Fruit fly (Drosophila melanogaster): ENCODE data around the gene CG7945.

The CG7945 gene

DNA sequence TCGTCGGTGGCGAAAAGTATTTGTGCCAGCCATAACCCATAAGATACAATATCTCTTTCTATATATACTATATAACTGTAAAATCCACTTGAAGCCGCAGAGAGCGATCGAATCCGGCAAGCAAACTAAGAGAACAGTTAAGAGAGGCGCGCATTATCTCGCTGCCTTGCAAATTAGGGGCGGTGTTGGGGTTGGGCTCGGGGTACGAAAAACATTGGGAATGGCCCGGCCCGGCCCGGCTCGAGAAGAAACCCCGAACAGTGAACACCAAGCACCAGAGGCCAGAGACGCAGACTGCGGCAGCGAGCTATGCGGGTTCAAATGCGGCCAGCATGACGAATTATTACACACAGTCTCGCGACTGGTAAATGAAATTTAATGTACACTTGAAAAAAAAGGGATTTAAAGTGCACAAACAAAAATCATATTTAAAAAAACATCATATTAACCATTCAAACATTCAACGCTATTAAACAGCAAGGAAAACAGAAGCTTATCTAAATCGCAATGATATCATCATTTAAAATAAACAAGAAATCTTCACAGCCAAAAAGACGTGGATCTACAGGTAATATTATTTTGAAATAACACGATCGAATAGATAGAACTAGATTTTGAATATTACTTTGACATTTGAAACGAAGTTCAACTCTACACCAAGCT lies 8.6 kb upstream of the CG7945 start:
- no peak for TF ChIP-seq Pif1B (GFP tag; optimal IDR thresholded peaks at IDR 0.05)
- TF ChIP-seq Snoo (tag; optimal IDR thresholded peaks at IDR 0.05), result peak; percentile 3
- TF ChIP-seq CG34367 (tag; optimal IDR thresholded peaks at IDR 0.05), result no peak
- TF ChIP-seq EcR (GFP tag; optimal IDR thresholded peaks at IDR 0.05), result peak; percentile 73
- peak; percentile 4 for TF ChIP-seq CG17806 (tag; optimal IDR thresholded peaks at IDR 0.05)
- TF ChIP-seq CG10348 (GFP tag; IDR thresholded peaks at IDR 0.05), result 0 out of 2 replicates have a peak, but pooled peaks have one; percentile 6
- peak; percentile 45 for TF ChIP-seq CG9948 (tag; optimal IDR thresholded peaks at IDR 0.05)
- TF ChIP-seq Pif1A (GFP tag; optimal IDR thresholded peaks at IDR 0.05), result no peak
- TF ChIP-seq CG12605 (GFP tag; IDR thresholded peaks at IDR 0.05), result peak; percentile 40
- TF ChIP-seq fd96Ca (GFP tag; IDR thresholded peaks at IDR 0.05), result peak; percentile 51; the same call in 2 of the 3 replicates
- peak; percentile 60 for TF ChIP-seq CG8301 (tag; optimal IDR thresholded peaks at IDR 0.05)
- peak; percentile 9 for TF ChIP-seq CG15710 (tag; optimal IDR thresholded peaks at IDR 0.05)
- TF ChIP-seq gl (tag; optimal IDR thresholded peaks at IDR 0.05), result no peak
- TF ChIP-seq CG13204 (GFP tag; optimal IDR thresholded peaks at IDR 0.05), result no peak
- TF ChIP-seq CG8159 (tag; optimal IDR thresholded peaks at IDR 0.05), result peak; percentile 63
- TF ChIP-seq CG4496 (GFP tag; IDR thresholded peaks at IDR 0.05), result peak; percentile 90
- TF ChIP-seq rn (GFP tag; IDR thresholded peaks at IDR 0.05), result 0 out of 2 replicates have a peak, but pooled peaks have one; percentile 31
- no peak for TF ChIP-seq D1 (tag; optimal IDR thresholded peaks at IDR 0.05)
- peak; percentile 79 for TF ChIP-seq CG14655 (GFP tag; optimal IDR thresholded peaks at IDR 0.05)
- peak; percentile 50; the same call in 1 of the 2 replicates for TF ChIP-seq CG32121 (GFP tag; IDR thresholded peaks at IDR 0.05)
- TF ChIP-seq Ets98B (GFP tag; IDR thresholded peaks at IDR 0.05), result peak; percentile 64; the same call in 1 of the 2 replicates

DNA sequence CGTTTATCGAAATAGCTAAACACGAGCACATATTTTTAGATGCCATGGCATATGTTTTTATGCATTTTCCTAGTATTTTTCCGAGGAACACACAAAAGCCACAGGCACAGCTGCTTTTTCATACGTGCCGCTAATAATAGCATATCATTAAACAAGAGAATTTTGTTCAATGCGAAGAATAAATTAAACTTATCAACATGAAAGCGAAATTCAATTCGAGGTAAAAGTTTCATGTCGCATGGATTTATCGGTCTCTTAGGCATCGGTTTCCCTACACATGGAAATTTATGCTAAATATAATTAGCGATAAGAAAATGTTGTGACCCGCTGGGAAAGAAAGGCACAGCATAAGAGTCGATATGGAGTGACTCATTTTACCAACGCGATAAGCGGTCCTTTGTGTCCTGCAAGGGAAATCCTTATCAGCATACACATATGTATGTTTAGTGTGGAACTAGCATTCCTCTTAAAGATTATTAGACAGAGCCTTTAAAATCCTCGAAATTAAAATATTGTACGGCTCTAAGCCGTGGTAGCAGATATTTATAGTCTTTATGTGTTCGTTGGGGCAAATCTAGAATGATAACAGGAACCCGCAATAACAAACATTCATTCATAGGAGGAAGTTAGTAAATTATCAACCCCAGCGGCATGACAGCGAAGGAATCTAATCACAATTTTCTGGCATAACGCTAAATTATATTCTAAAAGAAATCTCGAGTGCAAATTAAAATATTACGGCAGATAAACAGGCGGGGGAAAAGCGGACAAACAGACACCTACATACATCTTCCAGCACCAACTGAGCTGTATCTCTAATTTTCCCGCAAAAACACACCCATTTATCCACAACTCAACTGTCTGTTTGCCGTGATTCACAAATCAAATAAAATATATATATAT lies 7.7 kb upstream of the CG7945 start, which contains the start of gene CG43248:
CG43248 (minus strand) TSS at position 51 of the 903 bp plus-strand sequence.
- TF ChIP-seq CG34367 (tag; optimal IDR thresholded peaks at IDR 0.05), result no peak
- no peak for TF ChIP-seq CG4496 (GFP tag; IDR thresholded peaks at IDR 0.05)
- TF ChIP-seq D1 (tag; optimal IDR thresholded peaks at IDR 0.05), result no peak
- no peak for TF ChIP-seq CG14655 (GFP tag; optimal IDR thresholded peaks at IDR 0.05)
- no peak for TF ChIP-seq CG8159 (tag; optimal IDR thresholded peaks at IDR 0.05)
- TF ChIP-seq Pif1A (GFP tag; optimal IDR thresholded peaks at IDR 0.05), result no peak
- no peak for TF ChIP-seq CG8301 (tag; optimal IDR thresholded peaks at IDR 0.05)
- no peak for TF ChIP-seq CG9948 (tag; optimal IDR thresholded peaks at IDR 0.05)
- TF ChIP-seq rn (GFP tag; IDR thresholded peaks at IDR 0.05), result no peak
- no peak for TF ChIP-seq fd96Ca (GFP tag; IDR thresholded peaks at IDR 0.05)

DNA sequence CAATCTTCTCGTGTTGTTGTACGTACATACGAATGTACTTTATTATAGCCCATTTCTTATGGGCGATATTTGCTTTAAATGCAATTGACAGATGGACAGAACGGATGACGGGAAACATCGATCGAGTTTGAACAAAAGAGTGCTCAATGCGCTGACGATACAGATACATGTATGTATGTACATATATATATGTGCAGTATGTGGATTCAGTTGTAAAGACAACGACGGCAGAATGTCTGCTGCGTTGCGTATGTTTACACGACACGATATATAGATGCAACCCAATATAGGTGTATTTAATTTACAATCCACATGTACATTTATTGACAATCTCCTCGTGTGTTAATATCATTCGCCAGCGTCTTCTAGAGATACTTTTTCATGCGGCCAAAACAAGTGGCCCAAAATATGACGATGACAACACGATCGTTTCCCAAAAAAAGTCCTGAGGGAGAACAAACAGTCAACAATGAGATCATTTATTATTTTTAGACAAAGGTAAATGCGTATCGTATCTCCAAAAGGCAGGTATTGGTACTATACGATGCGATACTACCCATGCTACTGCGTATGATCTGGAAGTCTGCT lies 6.8 kb upstream of the CG7945 start:
- peak; percentile 23 for TF ChIP-seq EcR (GFP tag; optimal IDR thresholded peaks at IDR 0.05)
- peak; percentile 30 for TF ChIP-seq gl (tag; optimal IDR thresholded peaks at IDR 0.05)
- no peak for TF ChIP-seq CG15710 (tag; optimal IDR thresholded peaks at IDR 0.05)

DNA sequence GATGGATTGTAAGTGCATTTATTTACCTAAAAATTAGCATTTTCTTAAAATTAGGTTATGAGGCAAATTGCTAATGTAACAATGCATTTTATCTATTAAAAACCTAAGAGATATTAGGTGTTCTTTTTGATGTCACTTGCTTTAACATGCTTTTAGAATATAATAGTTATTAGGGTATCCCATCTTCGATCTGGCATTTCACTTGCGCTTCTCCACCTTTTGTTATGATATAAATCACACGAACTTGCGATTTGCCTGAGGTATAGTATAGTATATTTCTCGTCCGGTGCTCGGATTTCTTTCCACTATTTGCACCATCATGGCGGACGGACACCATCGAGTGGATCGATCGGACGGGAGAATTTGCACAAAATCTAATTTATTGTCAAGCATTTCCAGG lies 6.1 kb upstream of the CG7945 start:
- TF ChIP-seq CG17806 (tag; optimal IDR thresholded peaks at IDR 0.05) (no peak), CG32121 (GFP tag; IDR thresholded peaks at IDR 0.05) (no peak), Ets98B (GFP tag; IDR thresholded peaks at IDR 0.05) (no peak), gl (tag; optimal IDR thresholded peaks at IDR 0.05) (no peak), Snoo (tag; optimal IDR thresholded peaks at IDR 0.05) (no peak), CG14655 (GFP tag; optimal IDR thresholded peaks at IDR 0.05) (no peak), CG13204 (GFP tag; optimal IDR thresholded peaks at IDR 0.05) (no peak), CG15710 (tag; optimal IDR thresholded peaks at IDR 0.05) (no peak)

DNA sequence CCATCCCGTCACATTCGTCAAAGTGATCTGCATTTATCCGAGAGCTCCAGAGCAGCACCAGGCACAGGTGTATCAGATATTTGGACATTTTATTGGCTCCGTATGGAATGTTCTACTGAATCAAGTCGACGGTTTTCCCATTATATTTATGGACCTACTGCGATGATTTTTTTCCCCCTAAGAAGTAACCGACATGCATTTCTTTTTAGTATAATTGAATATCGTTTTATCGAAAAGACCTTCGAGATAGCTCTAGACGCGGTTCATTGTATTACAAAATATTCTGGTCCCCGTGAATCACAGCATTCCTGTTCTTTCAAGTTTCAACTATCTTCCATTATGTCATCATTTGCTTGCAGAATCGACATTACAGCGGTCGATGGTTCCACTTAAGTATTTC lies 5.2 kb upstream of the CG7945 start, which contains the start of gene obst-H:
obst-H (minus strand) TSS at position 101 of the 400 bp plus-strand sequence.
- no peak for TF ChIP-seq CG14655 (GFP tag; optimal IDR thresholded peaks at IDR 0.05)
- no peak for TF ChIP-seq Snoo (tag; optimal IDR thresholded peaks at IDR 0.05)
- TF ChIP-seq CG12605 (GFP tag; IDR thresholded peaks at IDR 0.05), result no peak
- no peak for TF ChIP-seq D1 (tag; optimal IDR thresholded peaks at IDR 0.05)
- TF ChIP-seq Pif1B (GFP tag; optimal IDR thresholded peaks at IDR 0.05), result no peak
- TF ChIP-seq CG15710 (tag; optimal IDR thresholded peaks at IDR 0.05), result no peak
- no peak for TF ChIP-seq CG8159 (tag; optimal IDR thresholded peaks at IDR 0.05)
- no peak for TF ChIP-seq CG34367 (tag; optimal IDR thresholded peaks at IDR 0.05)
- no peak for TF ChIP-seq Ets98B (GFP tag; IDR thresholded peaks at IDR 0.05)
- TF ChIP-seq CG4496 (GFP tag; IDR thresholded peaks at IDR 0.05), result no peak
- no peak for TF ChIP-seq gl (tag; optimal IDR thresholded peaks at IDR 0.05)
- no peak for TF ChIP-seq CG10348 (GFP tag; IDR thresholded peaks at IDR 0.05)
- no peak for TF ChIP-seq CG32121 (GFP tag; IDR thresholded peaks at IDR 0.05)
- TF ChIP-seq CG8301 (tag; optimal IDR thresholded peaks at IDR 0.05), result no peak
- TF ChIP-seq CG9948 (tag; optimal IDR thresholded peaks at IDR 0.05), result no peak
- TF ChIP-seq EcR (GFP tag; optimal IDR thresholded peaks at IDR 0.05), result no peak
- no peak for TF ChIP-seq fd96Ca (GFP tag; IDR thresholded peaks at IDR 0.05)

Measured in whole organism, pupa.